Worm (Caenorhabditis elegans) whole organism, young adult: ENCODE data around the gene chil-15.

Experiments used
- B0261.1 ChIP-seq: sonication (generic microtip); optimal IDR thresholded peaks from 2 replicates; lab custom pipeline; 2016; ENCODE audit warnings: mild to moderate bottlenecking, missing genetic modification characterization, moderate library complexity, missing compliant biosample characterization
- B0336.3 ChIP-seq: fragments of 200-800 bp; sonication (Bioruptor generic); IDR thresholded peaks from 2 replicates; pipeline ENCODE4 v1.3.6; 2022; ENCODE audit warnings: missing genetic modification characterization, missing compliant biosample characterization
- F23B12.7 ChIP-seq: sonication (generic microtip); optimal IDR thresholded peaks from 2 replicates; lab custom pipeline; 2017; ENCODE audit warnings: missing genetic modification characterization, mild to moderate bottlenecking, missing compliant biosample characterization, antibody characterized with exemption, moderate library complexity; ENCODE audit not compliant: insufficient read depth
- F55B11.4 ChIP-seq: sonication (generic microtip); optimal IDR thresholded peaks from 2 replicates; lab custom pipeline; 2016; ENCODE audit warnings: missing compliant biosample characterization, missing genetic modification characterization, borderline replicate concordance; ENCODE audit not compliant: insufficient read depth
- F57A8.1 ChIP-seq: fragments of 200-800 bp; sonication (Bioruptor generic); optimal IDR thresholded peaks from 2 replicates; lab custom pipeline; 2018; ENCODE audit warnings: mild to moderate bottlenecking, missing genetic modification characterization, moderate library complexity, missing compliant biosample characterization
- K12H6.12 ChIP-seq: fragments of 200-800 bp; sonication (Bioruptor generic); optimal IDR thresholded peaks from 2 replicates; lab custom pipeline; 2018; ENCODE audit warnings: mild to moderate bottlenecking, missing genetic modification characterization, missing compliant biosample characterization
- T07F8.4 ChIP-seq: sonication (generic microtip); optimal IDR thresholded peaks from 2 replicates; lab custom pipeline; 2016; ENCODE audit warnings: mild to moderate bottlenecking, missing genetic modification characterization, moderate library complexity, missing compliant biosample characterization
- aptf-3 ChIP-seq: fragments of 200-800 bp; sonication (Bioruptor generic); IDR thresholded peaks from 2 replicates; pipeline ENCODE4 v1.3.6; 2022; ENCODE audit warnings: missing genetic modification characterization, missing compliant biosample characterization
- atf-7 ChIP-seq: sonication (generic microtip); optimal IDR thresholded peaks from 2 replicates; lab custom pipeline; 2017; ENCODE audit warnings: mild to moderate bottlenecking, missing genetic modification characterization, missing compliant biosample characterization
- attf-3 ChIP-seq: fragments of 200-800 bp; sonication (Bioruptor generic); conservative IDR thresholded peaks from 2 replicates; pipeline ENCODE4 v1.3.6; 2022; ENCODE audit warnings: missing genetic modification reagents, missing genetic modification characterization, missing compliant biosample characterization
- attf-5 ChIP-seq: fragments of 200-800 bp; sonication (Bioruptor generic); optimal IDR thresholded peaks from 2 replicates; lab custom pipeline; 2018; ENCODE audit warnings: mild to moderate bottlenecking, missing genetic modification characterization, missing compliant biosample characterization
- attf-6 ChIP-seq: fragments of 200-800 bp; sonication (Bioruptor generic); IDR thresholded peaks from 2 replicates; pipeline ENCODE4 v1.3.6; 2022; ENCODE audit warnings: missing genetic modification reagents, missing genetic modification characterization, missing compliant biosample characterization
- cebp-1 ChIP-seq, 2 experiments: fragments of 200-800 bp in 1 of 2; sonication (Bioruptor generic) in 1 of 2; sonication (generic microtip) in 1 of 2; IDR thresholded peaks in 1 of 2; optimal IDR thresholded peaks in 1 of 2; 2 replicates each; pipeline versions ENCODE4 v1.3.6 to Lab custom; 2017 to 2022; ENCODE audit warnings: missing compliant biosample characterization in 2 of 2, missing genetic modification characterization in 2 of 2, mild to moderate bottlenecking in 1 of 2, missing genetic modification reagents in 1 of 2, moderate library complexity in 1 of 2
- ceh-58 ChIP-seq: fragments of 200-800 bp; sonication (Bioruptor generic); IDR thresholded peaks from 2 replicates; pipeline ENCODE4 v1.3.6; 2022; ENCODE audit warnings: missing genetic modification characterization, missing compliant biosample characterization
- die-1 ChIP-seq: sonication (generic microtip); optimal IDR thresholded peaks from 2 replicates; lab custom pipeline; 2016; ENCODE audit warnings: missing genotype, mild to moderate bottlenecking, missing genetic modification characterization, missing compliant biosample characterization
- efl-1 ChIP-seq: fragments of 150-350 bp; optimal IDR thresholded peaks from 2 replicates; lab custom pipeline; 2014; ENCODE audit warnings: missing biosample characterization, missing genetic modification reagents, missing genetic modification characterization
- egl-18 ChIP-seq: fragments of 200-800 bp; sonication (Bioruptor generic); IDR thresholded peaks from 2 replicates; pipeline ENCODE4 v1.3.6; 2022; ENCODE audit warnings: missing genetic modification reagents, missing genetic modification characterization, missing compliant biosample characterization
- egrh-3 ChIP-seq: fragments of 200-800 bp; sonication (Bioruptor generic); IDR thresholded peaks from 2 replicates; pipeline ENCODE4 v1.3.6; 2022; ENCODE audit warnings: missing genetic modification reagents, missing genetic modification characterization, missing compliant biosample characterization
- fkh-3 ChIP-seq: sonication (generic microtip); optimal IDR thresholded peaks from 2 replicates; lab custom pipeline; 2016; ENCODE audit warnings: mild to moderate bottlenecking, missing genetic modification characterization, missing compliant biosample characterization
- him-1 ChIP-seq: sonication (generic microtip); optimal IDR thresholded peaks from 2 replicates; lab custom pipeline; 2016; ENCODE audit warnings: missing genotype, missing genetic modification reagents, missing genetic modification characterization, missing compliant biosample characterization
- hrde-1 ChIP-seq: sonication (generic microtip); optimal IDR thresholded peaks from 2 replicates; lab custom pipeline; 2016; ENCODE audit warnings: missing genetic modification characterization, mild to moderate bottlenecking, missing compliant biosample characterization, moderate library complexity, missing genotype, missing genetic modification reagents, borderline replicate concordance
- hsf-1 ChIP-seq: fragments of 200-800 bp; sonication (Bioruptor generic); IDR thresholded peaks from 2 replicates; pipeline ENCODE4 v1.3.6; 2022; ENCODE audit warnings: missing genetic modification reagents, missing genetic modification characterization, missing compliant biosample characterization
- let-526 ChIP-seq: fragments of 200-800 bp; sonication (Bioruptor generic); IDR thresholded peaks from 2 replicates; pipeline ENCODE4 v1.3.6; 2022; ENCODE audit warnings: missing genetic modification reagents, missing genetic modification characterization, missing compliant biosample characterization
- lin-35 ChIP-seq, 3 experiments: fragments of 150-350 bp in 2 of 3; sonication (generic microtip) in 1 of 3; optimal IDR thresholded peaks; 2 replicates each; lab custom pipeline; 2014 to 2018; ENCODE audit warnings: missing biosample characterization in 3 of 3, missing genetic modification characterization in 3 of 3, missing genetic modification reagents in 3 of 3
- lin-54 ChIP-seq: fragments of 200-800 bp; sonication (Bioruptor generic); optimal IDR thresholded peaks from 2 replicates; lab custom pipeline; 2018; ENCODE audit warnings: mild to moderate bottlenecking, missing genetic modification characterization, missing compliant biosample characterization
- lir-1 ChIP-seq: fragments of 200-800 bp; sonication (Bioruptor generic); conservative IDR thresholded peaks from 2 replicates; pipeline ENCODE4 v1.3.6; 2022; ENCODE audit warnings: missing genetic modification reagents, missing genetic modification characterization, missing compliant biosample characterization
- lsl-1 ChIP-seq: fragments of 200-800 bp; sonication (Bioruptor generic); optimal IDR thresholded peaks from 2 replicates; lab custom pipeline; 2018; ENCODE audit warnings: mild to moderate bottlenecking, missing genetic modification characterization, moderate library complexity, missing compliant biosample characterization
- lsy-27 ChIP-seq: sonication (generic microtip); optimal IDR thresholded peaks from 2 replicates; lab custom pipeline; 2017; ENCODE audit warnings: missing genetic modification characterization, mild to moderate bottlenecking, missing compliant biosample characterization, antibody characterized with exemption, missing genotype, borderline replicate concordance; ENCODE audit not compliant: insufficient read depth
- madf-10 ChIP-seq: sonication (generic microtip); optimal IDR thresholded peaks from 2 replicates; lab custom pipeline; 2016; ENCODE audit warnings: mild to moderate bottlenecking, missing genetic modification characterization, missing compliant biosample characterization
- mes-4 ChIP-seq: sonication (generic microtip); optimal IDR thresholded peaks from 2 replicates; lab custom pipeline; 2016; ENCODE audit warnings: missing genotype, missing genetic modification characterization, missing compliant biosample characterization
- nfya-1 ChIP-seq: sonication (generic microtip); optimal IDR thresholded peaks from 2 replicates; lab custom pipeline; 2017; ENCODE audit warnings: antibody characterized with exemption, missing compliant biosample characterization, missing genetic modification characterization, borderline replicate concordance; ENCODE audit not compliant: insufficient read depth
- nhr-80 ChIP-seq: sonication (generic microtip); optimal IDR thresholded peaks from 2 replicates; lab custom pipeline; 2016; ENCODE audit warnings: missing genetic modification characterization, missing compliant biosample characterization
- pbrm-1 ChIP-seq: fragments of 200-800 bp; sonication (Bioruptor generic); IDR thresholded peaks from 2 replicates; pipeline ENCODE4 v1.3.6; 2022; ENCODE audit warnings: missing genetic modification reagents, missing genetic modification characterization, missing compliant biosample characterization
- rcor-1 ChIP-seq: fragments of 200-800 bp; sonication (Bioruptor generic); IDR thresholded peaks from 2 replicates; pipeline ENCODE4 v1.3.6; 2022; ENCODE audit warnings: missing genetic modification reagents, missing genetic modification characterization, missing compliant biosample characterization
- repo-1 ChIP-seq: sonication (generic microtip); optimal IDR thresholded peaks from 2 replicates; lab custom pipeline; 2017; ENCODE audit warnings: mild to moderate bottlenecking, missing genetic modification characterization, missing compliant biosample characterization
- tlf-1 ChIP-seq: fragments of 200-800 bp; sonication (Bioruptor generic); optimal IDR thresholded peaks from 2 replicates; lab custom pipeline; 2018; ENCODE audit warnings: mild to moderate bottlenecking, missing genetic modification characterization, missing compliant biosample characterization
- ztf-18 ChIP-seq: sonication (generic microtip); optimal IDR thresholded peaks from 2 replicates; lab custom pipeline; 2016; ENCODE audit warnings: missing genotype, mild to moderate bottlenecking, missing genetic modification characterization, missing compliant biosample characterization
- ztf-26 ChIP-seq: sonication (generic microtip); optimal IDR thresholded peaks from 2 replicates; lab custom pipeline; 2017; ENCODE audit warnings: missing genetic modification characterization, missing compliant biosample characterization
- ztf-3 ChIP-seq: fragments of 200-800 bp; sonication (Bioruptor generic); optimal IDR thresholded peaks from 2 replicates; lab custom pipeline; 2018; ENCODE audit warnings: mild to moderate bottlenecking, missing genetic modification characterization, missing compliant biosample characterization
- ztf-6 ChIP-seq: fragments of 200-800 bp; sonication (Bioruptor generic); IDR thresholded peaks from 2 replicates; pipeline ENCODE4 v1.3.6; 2022; ENCODE audit warnings: missing genetic modification reagents, missing genetic modification characterization, missing compliant biosample characterization

chil-15 gene

DNA sequence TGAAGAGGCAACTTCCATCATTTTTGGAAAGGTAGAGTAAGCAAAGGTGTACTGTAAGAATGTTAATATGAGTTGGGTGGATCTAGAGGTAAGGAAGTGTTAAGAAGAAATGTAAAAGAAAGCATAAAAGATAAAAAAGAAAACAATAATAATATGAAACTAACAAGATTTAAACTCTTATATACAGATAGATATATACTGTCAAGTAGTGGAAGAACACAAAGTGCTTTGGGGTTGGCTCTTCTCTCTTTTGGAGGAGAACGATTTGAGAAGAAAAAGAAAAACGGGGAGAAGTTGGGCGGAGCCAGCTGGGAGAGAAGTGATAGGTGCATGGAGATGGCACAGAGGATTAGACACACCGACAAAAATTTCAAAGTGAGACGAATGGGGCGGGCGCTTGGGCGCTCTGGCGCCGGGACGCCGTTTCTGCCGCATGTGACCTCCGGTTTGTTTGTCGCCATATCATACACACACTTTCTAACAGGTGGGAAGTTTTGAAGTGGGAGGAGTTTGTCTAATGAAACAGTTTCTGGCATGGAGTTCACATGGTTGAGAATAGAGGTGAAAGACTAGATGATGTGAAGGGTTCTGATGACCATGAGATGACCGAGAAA is 44.0 kb upstream of the chil-15 start, which contains the start of gene T19H5.4 (continued):
- TF ChIP-seq B0336.3 (GFP tag; lab: Robert Waterston, UW) (peak; percentile 56; the same call in 1 of the 2 replicates), F57A8.1 (no peak)

DNA sequence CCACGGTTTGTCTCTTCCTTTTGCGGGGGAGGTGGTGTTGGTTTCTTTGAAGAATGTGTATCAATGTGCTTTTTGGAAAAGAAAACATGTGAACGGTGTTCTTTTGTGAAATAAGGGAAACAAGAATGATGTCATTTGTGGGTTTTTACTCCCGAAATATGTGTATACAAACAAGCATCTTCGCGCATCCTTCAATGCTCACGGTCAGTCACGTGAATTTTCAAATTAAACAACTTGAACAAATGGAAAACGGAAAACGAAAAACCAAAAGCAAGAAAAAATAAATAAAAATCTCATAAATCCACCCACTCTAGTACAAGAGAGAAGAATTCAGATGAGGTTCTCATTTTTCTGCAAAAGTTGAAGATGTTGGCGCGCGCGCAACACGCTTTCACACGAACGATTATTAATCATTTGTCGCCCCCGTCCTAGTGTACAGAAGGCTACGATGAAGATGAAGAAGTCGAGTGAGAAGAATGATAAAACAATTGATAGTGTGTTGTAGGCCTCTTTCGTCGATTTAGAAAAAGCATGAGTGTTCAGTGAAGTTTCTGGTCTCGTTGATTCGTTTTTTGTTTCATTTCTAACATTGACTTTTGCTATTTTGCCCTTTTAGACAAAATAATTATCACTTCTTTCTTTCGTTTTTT is 41.8 kb upstream of the chil-15 start:
- TF ChIP-seq tlf-1 (GFP tag; lab: Kevin White, UChicago), result no peak
- TF ChIP-seq repo-1 (tag; lab: Kevin White, UChicago), result no peak
- TF ChIP-seq F55B11.4 (tag; lab: Kevin White, UChicago), result no peak
- TF ChIP-seq ztf-6 (GFP tag; lab: Robert Waterston, UW), result no peak
- TF ChIP-seq fkh-3 (tag; lab: Kevin White, UChicago), result no peak
- no peak for TF ChIP-seq attf-6 (GFP tag; lab: Robert Waterston, UW)
- no peak for TF ChIP-seq him-1 (tag; lab: Kevin White, UChicago)
- no peak for TF ChIP-seq lir-1
- no peak for TF ChIP-seq egl-18 (GFP tag; lab: Robert Waterston, UW)
- no peak for TF ChIP-seq lin-54 (GFP tag; lab: Kevin White, UChicago)
- TF ChIP-seq egrh-3 (GFP tag; lab: Robert Waterston, UW), result no peak
- TF ChIP-seq mes-4, result no peak
- TF ChIP-seq efl-1 (GFP tag; lab: Kevin White, UChicago), result no peak
- TF ChIP-seq nfya-1, result no peak
- TF ChIP-seq T07F8.4 (tag; lab: Kevin White, UChicago), result no peak
- no peak for TF ChIP-seq rcor-1
- TF ChIP-seq let-526 (GFP tag; lab: Robert Waterston, UW), result no peak

DNA sequence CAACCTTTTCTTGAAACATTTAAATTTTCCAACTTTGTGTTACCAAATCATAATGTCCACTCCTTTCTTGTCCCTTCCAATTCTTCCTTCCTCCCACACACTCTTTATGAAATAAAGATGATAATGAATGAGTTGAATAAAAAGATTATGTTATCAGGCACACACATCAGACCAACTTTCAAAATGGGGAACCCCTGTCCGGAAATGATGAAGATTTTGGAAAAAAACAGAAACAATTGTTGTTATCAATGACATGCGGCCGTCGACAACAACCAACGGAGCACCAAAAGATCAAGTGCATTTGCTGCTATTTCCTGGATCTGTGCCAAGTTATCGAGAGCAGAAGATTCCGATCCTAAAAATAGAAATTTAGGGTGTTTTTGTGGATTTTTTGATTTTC is 39.9 kb upstream of the chil-15 start:
- TF ChIP-seq K12H6.12 (tag; lab: Kevin White, UChicago), result no peak
- TF ChIP-seq F23B12.7 (tag; lab: Kevin White, UChicago), result no peak
- no peak for TF ChIP-seq die-1 (tag; lab: Kevin White, UChicago)
- TF ChIP-seq aptf-3 (GFP tag; lab: Robert Waterston, UW), result no peak
- TF ChIP-seq attf-5 (GFP tag; lab: Kevin White, UChicago), result no peak

DNA sequence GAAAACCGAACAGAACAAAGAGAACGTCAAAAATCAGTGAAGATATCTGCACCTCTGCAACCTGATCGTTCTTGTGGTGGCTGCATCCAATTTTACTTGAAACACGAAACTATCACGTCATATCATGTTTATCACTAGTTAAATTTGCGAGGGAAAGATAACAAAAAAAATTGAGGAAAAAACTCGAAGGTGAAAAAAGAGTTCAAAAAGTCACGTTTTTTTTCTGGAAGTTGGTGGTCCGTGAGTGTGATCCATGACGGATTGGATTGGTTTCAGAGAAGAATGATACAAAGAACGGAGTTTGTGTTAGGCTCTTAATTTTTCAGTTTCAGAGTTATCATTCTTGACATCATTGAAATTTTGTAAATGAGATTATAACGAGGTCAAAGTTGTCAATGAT is 39.1 kb upstream of the chil-15 start:
- no peak for TF ChIP-seq efl-1 (GFP tag; lab: Kevin White, UChicago)
- peak; percentile 16 for TF ChIP-seq nhr-80 (tag; lab: Kevin White, UChicago)
- TF ChIP-seq atf-7 (tag; lab: Kevin White, UChicago), result peak; percentile 29

DNA sequence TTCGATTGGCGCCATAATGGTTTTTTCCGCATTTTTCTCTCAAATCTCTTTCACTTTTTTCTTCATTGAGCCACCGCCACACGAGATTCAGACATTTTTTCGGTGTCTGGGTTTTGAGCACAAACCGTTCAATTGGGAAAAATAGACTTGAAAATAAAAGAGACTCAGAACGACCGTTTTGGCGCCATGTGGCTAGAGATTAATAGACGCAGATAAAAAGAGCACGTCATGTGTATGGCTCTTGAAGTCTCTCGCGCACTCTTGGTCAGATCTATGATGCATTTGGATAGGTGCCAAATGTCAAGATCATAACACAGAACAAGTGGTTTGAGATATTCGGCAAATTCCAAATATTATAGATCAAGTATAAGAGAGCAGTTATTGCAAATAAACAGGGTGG is 38.0 kb upstream of the chil-15 start:
- no peak for TF ChIP-seq aptf-3 (GFP tag; lab: Robert Waterston, UW)
- TF ChIP-seq ztf-18 (tag; lab: Kevin White, UChicago), result no peak
- no peak for TF ChIP-seq pbrm-1
- no peak for TF ChIP-seq ztf-3 (GFP tag; lab: Kevin White, UChicago)
- no peak for TF ChIP-seq nfya-1
- no peak for TF ChIP-seq B0261.1 (tag; lab: Kevin White, UChicago)
- TF ChIP-seq ceh-58, result no peak
- TF ChIP-seq lsy-27 (tag; lab: Kevin White, UChicago), result no peak
- TF ChIP-seq attf-3, result no peak
- no peak for TF ChIP-seq cebp-1 (GFP tag; IDR thresholded peaks at IDR 0.05; lab: Robert Waterston, UW)
- TF ChIP-seq cebp-1 (tag; optimal IDR thresholded peaks at IDR 0.05; lab: Kevin White, UChicago), result no peak
- TF ChIP-seq hrde-1 (tag; lab: Kevin White, UChicago), result no peak
- no peak for TF ChIP-seq hsf-1 (GFP tag; lab: Robert Waterston, UW)
- TF ChIP-seq ztf-26 (tag; lab: Kevin White, UChicago), result no peak
- no peak for TF ChIP-seq lin-35 (GFP tag; optimal IDR thresholded peaks at IDR 0.05; lab: Kevin White, UChicago)
- TF ChIP-seq madf-10 (tag; lab: Kevin White, UChicago), result no peak
- TF ChIP-seq lsl-1, result no peak
